Fruit fly (Drosophila melanogaster) whole organism, prepupa: ENCODE measurements around the gene CG6901.

Source experiments
- CG10631 ChIP-seq: fragments of 200-800 bp; sonication (Bioruptor generic); optimal IDR thresholded peaks from 2 replicates; lab custom pipeline; 2016; ENCODE audit warnings: missing biosample characterization, missing genetic modification characterization
- CG1621 ChIP-seq: fragments of 200-800 bp; sonication (Bioruptor generic); optimal IDR thresholded peaks from 3 replicates; lab custom pipeline; 2018; ENCODE audit warnings: missing biosample characterization, mild to moderate bottlenecking, missing genetic modification characterization
- CG32006 ChIP-seq: fragments of 200-800 bp; sonication (Bioruptor generic); optimal IDR thresholded peaks from 3 replicates; lab custom pipeline; 2017; ENCODE audit warnings: missing biosample characterization, mild to moderate bottlenecking, missing genetic modification characterization
- CG34406 ChIP-seq: fragments of 200-800 bp; sonication (Bioruptor generic); optimal IDR thresholded peaks from 3 replicates; lab custom pipeline; 2016; ENCODE audit warnings: missing biosample characterization, missing genetic modification characterization
- Eip75B ChIP-seq: fragments of 200-800 bp; sonication (Bioruptor generic); optimal IDR thresholded peaks from 3 replicates; lab custom pipeline; 2016; ENCODE audit warnings: missing biosample characterization, missing genetic modification characterization
- Ets21C ChIP-seq: fragments of 200-800 bp; sonication (Bioruptor generic); optimal IDR thresholded peaks from 3 replicates; lab custom pipeline; 2016; ENCODE audit warnings: missing biosample characterization, missing genetic modification characterization
- Hr4 ChIP-seq: fragments of 200-800 bp; sonication (Bioruptor generic); optimal IDR thresholded peaks from 3 replicates; lab custom pipeline; 2016; ENCODE audit warnings: missing biosample characterization, missing genetic modification characterization
- Lpt ChIP-seq: fragments of 200-800 bp; sonication (Bioruptor generic); optimal IDR thresholded peaks from 3 replicates; lab custom pipeline; 2016; ENCODE audit warnings: missing biosample characterization, missing genetic modification characterization
- Sox102F ChIP-seq: fragments of 200-800 bp; sonication (Bioruptor generic); optimal IDR thresholded peaks from 2 replicates; lab custom pipeline; 2016; ENCODE audit warnings: missing biosample characterization, mild to moderate bottlenecking, missing genetic modification characterization
- fd85E ChIP-seq: fragments of 200-800 bp; sonication (Bioruptor generic); optimal IDR thresholded peaks from 3 replicates; lab custom pipeline; 2016; ENCODE audit warnings: missing biosample characterization, missing genetic modification characterization

DNA sequence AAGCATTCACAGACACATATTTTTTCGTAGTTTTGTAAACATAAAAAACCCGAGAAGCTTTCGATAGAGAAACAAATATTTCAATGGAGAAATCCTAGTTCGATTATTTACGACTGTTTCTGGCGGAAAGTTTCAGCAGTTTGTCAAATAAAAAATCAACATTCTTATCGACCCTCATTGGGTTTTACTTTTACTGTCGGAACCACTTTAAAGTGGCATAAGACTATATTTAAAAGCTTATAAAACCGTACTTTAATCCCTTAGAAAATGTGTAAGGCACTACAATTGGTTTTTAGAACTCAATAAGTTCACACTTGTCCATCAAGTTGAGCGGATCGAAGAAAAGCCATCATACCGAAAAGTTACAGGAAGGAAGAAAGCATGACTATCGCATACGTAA is 2.0 kb downstream of the CG6901 start, which contains the start of gene CG17929:
- TF ChIP-seq CG34406: no peak
- no peak for TF ChIP-seq Sox102F (GFP tag; lab: Kevin White, UChicago)
- TF ChIP-seq fd85E: no peak
- no peak for TF ChIP-seq Eip75B (GFP tag; lab: Kevin White, UChicago)
- no peak for TF ChIP-seq Ets21C (GFP tag; lab: Kevin White, UChicago)
- TF ChIP-seq CG10631 (GFP tag; lab: Kevin White, UChicago): no peak
- no peak for TF ChIP-seq CG32006 (GFP tag; lab: Kevin White, UChicago)
- TF ChIP-seq Hr4 (GFP tag; lab: Kevin White, UChicago): no peak
- no peak for TF ChIP-seq CG1621 (tag; lab: Kevin White, UChicago)
- TF ChIP-seq Lpt (GFP tag; lab: Kevin White, UChicago): no peak
